Fruit fly (Drosophila melanogaster) whole organism: Measurements from ENCODE around the gene CG11902.

ENCODE experiments used
- CG8478 ChIP-seq: fragments of >200 bp; optimal IDR thresholded peaks from 2 replicates; lab custom pipeline; 2018; ENCODE audit warnings: inconsistent platforms
- EcR ChIP-seq, 2 experiments: fragments of >200 bp; optimal IDR thresholded peaks; 2 replicates each; lab custom pipeline; 2017; ENCODE audit warnings: missing biosample characterization in 2 of 2, missing genetic modification characterization in 2 of 2, missing genetic modification reagents in 2 of 2
- pan ChIP-seq: fragments of >200 bp; optimal IDR thresholded peaks from 2 replicates; lab custom pipeline; 2017
- psq ChIP-seq: fragments of >200 bp; optimal IDR thresholded peaks from 2 replicates; lab custom pipeline; 2017
- usp ChIP-seq: fragments of >200 bp; optimal IDR thresholded peaks from 2 replicates; lab custom pipeline; 2017; ENCODE audit warnings: missing biosample characterization, missing genetic modification characterization, mixed read lengths

dm6 chr3R:25303857-25304440 is 31.1 kb upstream of the CG11902 start, which contains the start of gene CG31436:
- no peak for TF ChIP-seq usp (GFP tag; lab: Kevin White, UChicago)
- TF ChIP-seq EcR (GFP tag; optimal IDR thresholded peaks at IDR 0.05; lab: Kevin White, UChicago) = no peak
- no peak for TF ChIP-seq psq (lab: Kevin White, UChicago)
- no peak for TF ChIP-seq CG8478 (lab: Kevin White, UChicago)
- no peak for TF ChIP-seq pan (lab: Kevin White, UChicago)
